Fruit fly (Drosophila melanogaster) whole organism, embryonic: Measurements from ENCODE around the gene CG5515.

Source experiments
- B-H1 ChIP-seq: fragments of 200-800 bp; sonication (Bioruptor generic); IDR thresholded peaks from 3 replicates; pipeline ENCODE4 v1.3.6; 2022; ENCODE audit warnings: missing biosample characterization, missing genetic modification characterization
- CG10543 ChIP-seq: fragments of 200-800 bp; sonication (Bioruptor generic); optimal IDR thresholded peaks from 3 replicates; lab custom pipeline; 2017; ENCODE audit warnings: missing biosample characterization, mild to moderate bottlenecking, missing genetic modification characterization, moderate library complexity
- CG11093 ChIP-seq: fragments of 200-800 bp; sonication (Bioruptor generic); IDR thresholded peaks from 3 replicates; pipeline ENCODE4 v1.3.6; 2022; ENCODE audit warnings: missing biosample characterization, missing genetic modification characterization
- CG1603 ChIP-seq: fragments of 200-800 bp; sonication (Bioruptor generic); optimal IDR thresholded peaks from 2 replicates; lab custom pipeline; 2019; ENCODE audit warnings: missing biosample characterization, mild to moderate bottlenecking, missing genetic modification characterization, moderate library complexity
- CG16779 ChIP-seq: fragments of 200-800 bp; sonication (Bioruptor generic); IDR thresholded peaks from 2 replicates; pipeline ENCODE4 v1.3.6; 2022; ENCODE audit warnings: missing biosample characterization, missing genetic modification characterization
- CG18619 ChIP-seq: fragments of 200-800 bp; sonication (Bioruptor generic); optimal IDR thresholded peaks from 3 replicates; lab custom pipeline; 2017; ENCODE audit warnings: missing biosample characterization, mild to moderate bottlenecking, missing genetic modification characterization
- CG2120 ChIP-seq: fragments of 200-800 bp; sonication (Bioruptor generic); optimal IDR thresholded peaks from 3 replicates; lab custom pipeline; 2016; ENCODE audit warnings: missing biosample characterization, missing genetic modification characterization
- CG2678 ChIP-seq: fragments of 200-800 bp; sonication (Bioruptor generic); optimal IDR thresholded peaks from 3 replicates; lab custom pipeline; 2019; ENCODE audit warnings: missing biosample characterization, mild to moderate bottlenecking, missing genetic modification characterization, moderate library complexity
- CG2889 ChIP-seq: fragments of 200-800 bp; sonication (Bioruptor generic); IDR thresholded peaks from 3 replicates; pipeline ENCODE4 v1.3.6; 2022; ENCODE audit warnings: missing biosample characterization, missing genetic modification characterization
- CG30431 ChIP-seq: fragments of 200-800 bp; sonication (Bioruptor generic); optimal IDR thresholded peaks from 2 replicates; lab custom pipeline; 2017; ENCODE audit warnings: missing biosample characterization, missing genetic modification characterization
- CG34376 ChIP-seq: fragments of 200-800 bp; sonication (Bioruptor generic); optimal IDR thresholded peaks from 2 replicates; lab custom pipeline; 2018; ENCODE audit warnings: missing biosample characterization, mild to moderate bottlenecking, missing genetic modification characterization
- CG34422 ChIP-seq: fragments of 200-800 bp; sonication (Bioruptor generic); IDR thresholded peaks from 3 replicates; pipeline ENCODE4 v1.3.6; 2022; ENCODE audit warnings: missing biosample characterization, missing genetic modification characterization
- CG3838 ChIP-seq: fragments of 200-800 bp; sonication (Bioruptor generic); optimal IDR thresholded peaks from 3 replicates; lab custom pipeline; 2016; ENCODE audit warnings: missing biosample characterization, missing genetic modification characterization
- CG6175 ChIP-seq: fragments of 200-800 bp; sonication (Bioruptor generic); IDR thresholded peaks from 3 replicates; pipeline ENCODE4 v1.3.6; 2022; ENCODE audit warnings: missing biosample characterization, missing genetic modification characterization
- CG6791 ChIP-seq: fragments of 200-800 bp; sonication (Bioruptor generic); IDR thresholded peaks from 3 replicates; pipeline ENCODE4 v1.3.6; 2022; ENCODE audit warnings: missing biosample characterization, missing genetic modification characterization; ENCODE audit not compliant: partially characterized antibody
- CG9609 ChIP-seq: fragments of 200-800 bp; sonication (Bioruptor generic); optimal IDR thresholded peaks from 3 replicates; lab custom pipeline; 2016; ENCODE audit warnings: missing biosample characterization, missing genetic modification characterization
- Camta ChIP-seq: fragments of 200-800 bp; sonication (Bioruptor generic); optimal IDR thresholded peaks from 2 replicates; lab custom pipeline; 2016; ENCODE audit warnings: missing biosample characterization, missing genetic modification characterization
- Dbx ChIP-seq: fragments of 200-800 bp; sonication (Bioruptor generic); IDR thresholded peaks from 3 replicates; pipeline ENCODE4 v1.3.6; 2022; ENCODE audit warnings: missing biosample characterization, missing genetic modification characterization
- Hr78 ChIP-seq, 2 experiments: fragments of 200-800 bp in 1 of 2; fragments of >200 bp in 1 of 2; sonication (Bioruptor generic) in 1 of 2; optimal IDR thresholded peaks; 2 replicates each; lab custom pipeline; 2017 to 2019; ENCODE audit warnings: missing biosample characterization in 2 of 2, missing genetic modification characterization in 2 of 2, mild to moderate bottlenecking in 1 of 2, moderate library complexity in 1 of 2
- Lhr ChIP-seq: fragments of 200-800 bp; sonication (Bioruptor generic); optimal IDR thresholded peaks from 3 replicates; lab custom pipeline; 2017; ENCODE audit warnings: mild to moderate bottlenecking, missing biosample characterization, missing genetic modification reagents, missing genetic modification characterization
- Lim3 ChIP-seq: fragments of 200-800 bp; sonication (Bioruptor generic); IDR thresholded peaks from 2 replicates; pipeline ENCODE4 v1.3.6; 2022; ENCODE audit warnings: missing biosample characterization, missing genetic modification characterization
- Max ChIP-seq: fragments of 200-800 bp; sonication (Bioruptor generic); optimal IDR thresholded peaks from 2 replicates; lab custom pipeline; 2016; ENCODE audit warnings: missing biosample characterization, mild to moderate bottlenecking, missing genetic modification characterization
- NK7.1 ChIP-seq: fragments of 200-800 bp; sonication (Bioruptor generic); optimal IDR thresholded peaks from 3 replicates; lab custom pipeline; 2016; ENCODE audit warnings: missing biosample characterization, missing genetic modification characterization
- Nf-YA ChIP-seq: fragments of 200-800 bp; sonication (Bioruptor generic); IDR thresholded peaks from 2 replicates; pipeline ENCODE4 v1.3.6; 2022; ENCODE audit warnings: missing biosample characterization, missing genetic modification characterization
- Nf-YB ChIP-seq: fragments of 200-800 bp; sonication (Bioruptor generic); optimal IDR thresholded peaks from 3 replicates; lab custom pipeline; 2019; ENCODE audit warnings: missing biosample characterization, mild to moderate bottlenecking, missing genetic modification characterization, moderate library complexity
- Sox102F ChIP-seq: fragments of 200-800 bp; sonication (Bioruptor generic); optimal IDR thresholded peaks from 2 replicates; lab custom pipeline; 2018; ENCODE audit warnings: missing biosample characterization, mild to moderate bottlenecking, missing genetic modification characterization, moderate library complexity
- ash1 ChIP-seq: fragments of 200-800 bp; sonication (Bioruptor generic); optimal IDR thresholded peaks from 2 replicates; lab custom pipeline; 2018; ENCODE audit warnings: missing biosample characterization, mild to moderate bottlenecking, missing genetic modification characterization
- ato ChIP-seq: fragments of 200-800 bp; sonication (Bioruptor generic); IDR thresholded peaks from 2 replicates; pipeline ENCODE4 v1.3.6; 2022; ENCODE audit warnings: missing biosample characterization, missing genetic modification characterization; ENCODE audit not compliant: partially characterized antibody
- bab2 ChIP-seq: fragments of 200-800 bp; sonication (Bioruptor generic); optimal IDR thresholded peaks from 2 replicates; lab custom pipeline; 2016; ENCODE audit warnings: missing biosample characterization, missing genetic modification characterization
- bbx ChIP-seq: fragments of 200-800 bp; sonication (Bioruptor generic); IDR thresholded peaks from 2 replicates; pipeline ENCODE4 v1.3.6; 2022; ENCODE audit warnings: missing biosample characterization, missing genetic modification characterization; ENCODE audit not compliant: partially characterized antibody
- cwo ChIP-seq: fragments of 200-800 bp; sonication (Bioruptor generic); optimal IDR thresholded peaks from 3 replicates; lab custom pipeline; 2017; ENCODE audit warnings: missing biosample characterization, missing genetic modification characterization, mild to moderate bottlenecking, moderate library complexity, missing genetic modification reagents
- dati ChIP-seq: fragments of 200-800 bp; sonication (Bioruptor generic); IDR thresholded peaks from 2 replicates; pipeline ENCODE4 v1.3.6; 2022; ENCODE audit warnings: missing biosample characterization, missing genetic modification characterization
- dpn ChIP-seq, 2 experiments: fragments of 200-800 bp; sonication (Bioruptor generic); optimal IDR thresholded peaks; 3 replicates each; lab custom pipeline; 2016; ENCODE audit warnings: missing biosample characterization in 2 of 2, missing genetic modification characterization in 2 of 2
- kah ChIP-seq: fragments of 200-800 bp; sonication (Bioruptor generic); optimal IDR thresholded peaks from 2 replicates; lab custom pipeline; 2018; ENCODE audit warnings: missing biosample characterization, mild to moderate bottlenecking, missing genetic modification characterization
- lov ChIP-seq, 2 experiments: fragments of 200-800 bp in 1 of 2; fragments of >200 bp in 1 of 2; sonication (Bioruptor generic) in 1 of 2; IDR thresholded peaks in 1 of 2; optimal IDR thresholded peaks in 1 of 2; 2 replicates in 1 of 2; 3 replicates in 1 of 2; pipeline versions ENCODE4 v1.3.6 to Lab custom; 2017 to 2022; ENCODE audit warnings: missing biosample characterization in 1 of 2, missing genetic modification characterization in 1 of 2
- odd ChIP-seq: fragments of 200-800 bp; sonication (Bioruptor generic); optimal IDR thresholded peaks from 2 replicates; lab custom pipeline; 2017; ENCODE audit warnings: missing biosample characterization, mild to moderate bottlenecking, missing genetic modification characterization
- otp ChIP-seq: fragments of 200-800 bp; sonication (Bioruptor generic); IDR thresholded peaks from 3 replicates; pipeline ENCODE4, ENCODE4 v1.3.6; 2022; ENCODE audit warnings: missing biosample characterization, missing genetic modification characterization
- pfk ChIP-seq: fragments of 200-800 bp; sonication (Bioruptor generic); optimal IDR thresholded peaks from 2 replicates; lab custom pipeline; 2018; ENCODE audit warnings: missing biosample characterization, mild to moderate bottlenecking, missing genetic modification characterization, moderate library complexity
- pho ChIP-seq: fragments of 200-800 bp; sonication (Bioruptor generic); optimal IDR thresholded peaks from 2 replicates; lab custom pipeline; 2016; ENCODE audit warnings: missing biosample characterization, missing genetic modification characterization
- pnt ChIP-seq: fragments of 200-800 bp; sonication (Bioruptor generic); optimal IDR thresholded peaks from 3 replicates; lab custom pipeline; 2016; ENCODE audit warnings: missing biosample characterization, missing genetic modification characterization
- ranshi ChIP-seq: fragments of 200-800 bp; sonication (Bioruptor generic); IDR thresholded peaks from 2 replicates; pipeline ENCODE4 v1.3.6; 2022; ENCODE audit warnings: missing biosample characterization, missing genetic modification characterization
- run ChIP-seq: fragments of 200-800 bp; sonication (Bioruptor generic); optimal IDR thresholded peaks from 3 replicates; lab custom pipeline; 2018; ENCODE audit warnings: missing biosample characterization, mild to moderate bottlenecking, missing genetic modification characterization
- sens ChIP-seq: fragments of 200-800 bp; sonication (Bioruptor generic); peaks from one replicate; lab custom pipeline; 2016; ENCODE audit warnings: missing biosample characterization, missing genetic modification characterization
- sna ChIP-seq: fragments of 200-800 bp; sonication (Bioruptor generic); IDR thresholded peaks from 2 replicates; pipeline ENCODE4 v1.3.6; 2022; ENCODE audit warnings: missing biosample characterization, missing genetic modification characterization; ENCODE audit not compliant: partially characterized antibody
- twi ChIP-seq: fragments of 200-800 bp; optimal IDR thresholded peaks from 2 replicates; lab custom pipeline; 2019; ENCODE audit warnings: missing biosample characterization, mild to moderate bottlenecking, missing genetic modification characterization, moderate library complexity
- tx ChIP-seq: fragments of 200-800 bp; sonication (Bioruptor generic); optimal IDR thresholded peaks from 2 replicates; lab custom pipeline; 2016; ENCODE audit warnings: missing biosample characterization, missing genetic modification characterization
- unc-4 ChIP-seq: fragments of 200-800 bp; sonication (Bioruptor generic); IDR thresholded peaks from 2 replicates; pipeline ENCODE4 v1.3.6; 2022; ENCODE audit warnings: missing biosample characterization, missing genetic modification characterization; ENCODE audit not compliant: partially characterized antibody
- vfl ChIP-seq: fragments of 200-800 bp; sonication (Bioruptor generic); optimal IDR thresholded peaks from 2 replicates; lab custom pipeline; 2016; ENCODE audit warnings: missing biosample characterization, missing genetic modification characterization
- wek ChIP-seq: fragments of 200-800 bp; sonication (Bioruptor generic); optimal IDR thresholded peaks from 3 replicates; lab custom pipeline; 2018; ENCODE audit warnings: missing biosample characterization, mild to moderate bottlenecking, missing genetic modification characterization, moderate library complexity
- zfh2 ChIP-seq: fragments of 200-800 bp; sonication (Bioruptor generic); optimal IDR thresholded peaks from 2 replicates; lab custom pipeline; 2016; ENCODE audit warnings: missing biosample characterization, missing genetic modification characterization

CG5515 gene

dm6 chr3R:24193373-24193879, 4.7 kb upstream of the CG5515 start, which contains the start of the genes SMC6 and CG6204 (continued):
- TF ChIP-seq CG11093 (GFP tag; lab: Robert Waterston, UW) (peak; percentile 88), CG34422 (GFP tag; lab: Robert Waterston, UW) (peak; percentile 95), vfl (peak; percentile 80), dpn (GFP tag; optimal IDR thresholded peaks at IDR 0.05; lab: Kevin White, UChicago) (peak; percentile 89 to 94), pfk (GFP tag; lab: Kevin White, UChicago) (peak; percentile 82), pnt (GFP tag; lab: Kevin White, UChicago) (peak; percentile 84), run (tag; lab: Kevin White, UChicago) (peak; percentile 92), Camta (GFP tag; lab: Kevin White, UChicago) (peak; percentile 77), odd (GFP tag; lab: Kevin White, UChicago) (peak; percentile 84), Nf-YA (GFP tag; lab: Robert Waterston, UW) (peak; percentile 75), CG34376 (peak; percentile 84), tx (peak; percentile 79), Hr78 (GFP tag; optimal IDR thresholded peaks at IDR 0.05; lab: Kevin White, UChicago) (no peak), Sox102F (GFP tag; lab: Kevin White, UChicago) (peak; percentile 95), Nf-YB (peak; percentile 80), Dbx (GFP tag; lab: Robert Waterston, UW) (peak; percentile 95), ash1 (GFP tag; lab: Kevin White, UChicago) (peak; percentile 19), CG6791 (GFP tag; lab: Robert Waterston, UW) (no peak), bbx (peak; percentile 44), CG30431 (GFP tag; lab: Kevin White, UChicago) (peak; percentile 85), CG2678 (tag; lab: Kevin White, UChicago) (peak; percentile 97), B-H1 (GFP tag; lab: Robert Waterston, UW) (peak; percentile 92), lov (optimal IDR thresholded peaks at IDR 0.05; lab: Kevin White, UChicago) (no peak), lov (GFP tag; IDR thresholded peaks at IDR 0.05; lab: Robert Waterston, UW) (peak; percentile 89), CG1603 (tag; lab: Kevin White, UChicago) (peak; percentile 94), ato (no peak), dati (peak; percentile 78), ranshi (GFP tag; lab: Robert Waterston, UW) (peak; percentile 95), CG2889 (GFP tag; lab: Robert Waterston, UW) (peak; percentile 91), Lhr (GFP tag; lab: Kevin White, UChicago) (peak; percentile 70), Lim3 (peak; percentile 60), cwo (GFP tag; lab: Kevin White, UChicago) (peak; percentile 90), CG2120 (GFP tag; lab: Kevin White, UChicago) (peak; percentile 96), pho (GFP tag; lab: Kevin White, UChicago) (peak; percentile 89), twi (tag; lab: Kevin White, UChicago) (peak; percentile 91), kah (peak; percentile 79), zfh2 (GFP tag; lab: Kevin White, UChicago) (peak; percentile 83), CG3838 (GFP tag; lab: Kevin White, UChicago) (peak; percentile 71), CG9609 (GFP tag; lab: Kevin White, UChicago) (peak; percentile 80), CG6175 (GFP tag; lab: Robert Waterston, UW) (peak; percentile 86), bab2 (GFP tag; lab: Kevin White, UChicago) (peak; percentile 83), CG18619 (GFP tag; lab: Kevin White, UChicago) (peak; percentile 92), wek (peak; percentile 70), sens (GFP tag; lab: Kevin White, UChicago) (peak; percentile 98), unc-4 (GFP tag; lab: Robert Waterston, UW) (peak; percentile 52), NK7.1 (GFP tag; lab: Kevin White, UChicago) (peak; percentile 80), Max (peak; percentile 92), otp (peak; percentile 84), sna (GFP tag; lab: Robert Waterston, UW) (no peak), CG10543 (peak; percentile 91), CG16779 (GFP tag; lab: Robert Waterston, UW) (peak; percentile 80)
